ENCODE assay signal across 3 worm cellular contexts in the genomic region with DNA sequence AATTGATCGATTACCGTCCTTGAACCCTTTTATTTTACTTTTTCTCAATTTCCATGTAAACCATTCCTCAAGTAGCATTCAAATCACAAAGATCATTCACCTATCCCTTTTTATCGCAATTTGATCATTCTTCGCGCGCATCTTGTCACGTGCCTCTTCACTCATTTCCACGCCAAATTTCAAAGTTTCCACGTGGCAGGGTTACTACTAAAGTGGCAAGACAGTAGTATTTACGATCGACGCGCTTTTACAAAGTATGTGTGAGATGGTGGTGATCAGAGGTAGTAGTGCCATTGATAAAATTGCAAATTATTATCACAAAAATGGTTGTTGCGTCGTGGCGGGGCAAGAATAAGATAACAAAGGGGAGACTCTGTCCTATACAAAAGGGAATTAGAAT.
TF ChIP-seq lines count a peak whose summit lies in the region.

No protein-coding gene starts in this region.

TF ChIP-seq in whole organism, L1 larva, 84 proteins besides CTCF, POLR2A, EP300 and RAD21 (continued from another document and continues in another):
- TF ChIP-seq elt-3 (tag; optimal IDR thresholded peaks at IDR 0.05; lab: Kevin White, UChicago) (peak in 5 of 6 experiments; percentile 90 to 99 (median 91)), aha-1 (tag; optimal IDR thresholded peaks at IDR 0.05; lab: Kevin White, UChicago) (no peak), ceh-82 (tag; optimal IDR thresholded peaks at IDR 0.05; lab: Kevin White, UChicago) (peak in 1 of 3 experiments; percentile 1), mep-1 (tag; optimal IDR thresholded peaks at IDR 0.05; lab: Kevin White, UChicago) (peak; percentile 78), fkh-8 (tag; optimal IDR thresholded peaks at IDR 0.05; lab: Kevin White, UChicago) (no peak), lin-35 (GFP tag; optimal IDR thresholded peaks at IDR 0.05; lab: Kevin White, UChicago) (peak in 1 of 2 experiments; percentile 86), nhr-28 (tag; optimal IDR thresholded peaks at IDR 0.05; lab: Kevin White, UChicago) (no peak), unc-86 (tag; optimal IDR thresholded peaks at IDR 0.05; lab: Kevin White, UChicago) (no peak), nhr-84 (tag; optimal IDR thresholded peaks at IDR 0.05; lab: Kevin White, UChicago) (no peak), nhr-19 (GFP tag; conservative IDR thresholded peaks at IDR 0.05; lab: Robert Waterston, UW) (peak; percentile 87), mab-9 (GFP tag; IDR thresholded peaks at IDR 0.05; lab: Robert Waterston, UW) (no peak), ceh-90 (tag; optimal IDR thresholded peaks at IDR 0.05; lab: Kevin White, UChicago) (no peak), dsc-1 (tag; optimal IDR thresholded peaks at IDR 0.05; lab: Kevin White, UChicago) (no peak), nhr-90 (tag; optimal IDR thresholded peaks at IDR 0.05; lab: Kevin White, UChicago; ENCODE audit: poor library complexity) (peak; percentile 95), unc-98 (GFP tag; IDR thresholded peaks at IDR 0.05; lab: Robert Waterston, UW) (no peak), egl-13 (tag; optimal IDR thresholded peaks at IDR 0.05; lab: Kevin White, UChicago) (no peak), C04F5.9 (tag; optimal IDR thresholded peaks at IDR 0.05; lab: Kevin White, UChicago) (no peak), elt-2 (tag; optimal IDR thresholded peaks at IDR 0.05; lab: Kevin White, UChicago) (peak; percentile 83), C16A3.4 (tag; optimal IDR thresholded peaks at IDR 0.05; lab: Kevin White, UChicago) (peak; percentile 64), snu-23 (GFP tag; optimal IDR thresholded peaks at IDR 0.05; lab: Kevin White, UChicago) (peak; percentile 89), nhr-76 (tag; optimal IDR thresholded peaks at IDR 0.05; lab: Kevin White, UChicago) (no peak), nhr-71 (tag; optimal IDR thresholded peaks at IDR 0.05; lab: Kevin White, UChicago) (peak; percentile 97), pax-3 (tag; optimal IDR thresholded peaks at IDR 0.05; lab: Kevin White, UChicago) (no peak), skn-1 (tag; optimal IDR thresholded peaks at IDR 0.05; lab: Kevin White, UChicago) (no peak), ztf-11 (tag; optimal IDR thresholded peaks at IDR 0.05; lab: Kevin White, UChicago) (no peak), fkh-4 (tag; optimal IDR thresholded peaks at IDR 0.05; lab: Kevin White, UChicago; ENCODE audit: borderline replicate concordance) (no peak), nhr-47 (tag; optimal IDR thresholded peaks at IDR 0.05; lab: Kevin White, UChicago) (peak; percentile 78), tbx-2 (tag; optimal IDR thresholded peaks at IDR 0.05; lab: Kevin White, UChicago) (peak; percentile 83), lin-39 (tag; optimal IDR thresholded peaks at IDR 0.05; lab: Kevin White, UChicago) (no peak), ztf-4 (tag; optimal IDR thresholded peaks at IDR 0.05; lab: Kevin White, UChicago) (peak; percentile 9), lin-13 (GFP tag; optimal IDR thresholded peaks at IDR 0.05; lab: Kevin White, UChicago) (peak; percentile 43), unc-130 (tag; optimal IDR thresholded peaks at IDR 0.05; lab: Kevin White, UChicago) (peak; percentile 76), ceh-63 (GFP tag; optimal IDR thresholded peaks at IDR 0.05; lab: Kevin White, UChicago) (no peak), sptf-1 (tag; optimal IDR thresholded peaks at IDR 0.05; lab: Kevin White, UChicago) (no peak), swsn-7 (tag; optimal IDR thresholded peaks at IDR 0.05; lab: Kevin White, UChicago) (peak; percentile 28), pag-3 (tag; optimal IDR thresholded peaks at IDR 0.05; lab: Kevin White, UChicago; ENCODE audit: borderline replicate concordance, insufficient read depth) (peak; percentile 58), irx-1 (tag; optimal IDR thresholded peaks at IDR 0.05; lab: Kevin White, UChicago) (peak; percentile 56), pqm-1 (tag; optimal IDR thresholded peaks at IDR 0.05; lab: Kevin White, UChicago) (peak; percentile 66), lin-14 (GFP tag; optimal IDR thresholded peaks at IDR 0.05; lab: Kevin White, UChicago) (peak; percentile 95), fkh-10 (GFP tag; optimal IDR thresholded peaks at IDR 0.05; lab: Kevin White, UChicago) (no peak), zip-4 (GFP tag; optimal IDR thresholded peaks at IDR 0.05; lab: Kevin White, UChicago) (no peak), sup-37 (GFP tag; optimal IDR thresholded peaks at IDR 0.05; lab: Kevin White, UChicago) (no peak), rnt-1 (tag; optimal IDR thresholded peaks at IDR 0.05; lab: Kevin White, UChicago) (no peak)

TF ChIP-seq in whole organism, L2 larva, 48 proteins besides CTCF, POLR2A, EP300 and RAD21 (continued from another document):
- peak; percentile 95 for TF ChIP-seq nhr-25 (tag; optimal IDR thresholded peaks at IDR 0.05; lab: Kevin White, UChicago)
- no peak for TF ChIP-seq ceh-16 (tag; optimal IDR thresholded peaks at IDR 0.05; lab: Kevin White, UChicago)
- peak; percentile 65 for TF ChIP-seq nhr-129 (tag; optimal IDR thresholded peaks at IDR 0.05; lab: Kevin White, UChicago)
- peak; percentile 67 for TF ChIP-seq F13H6.1 (tag; optimal IDR thresholded peaks at IDR 0.05; lab: Kevin White, UChicago)
- TF ChIP-seq ama-1 (optimal IDR thresholded peaks at IDR 0.05; lab: Kevin White, UChicago) = peak; percentile 34
- peak; percentile 92 for TF ChIP-seq sma-3 (GFP tag; optimal IDR thresholded peaks at IDR 0.05; lab: Kevin White, UChicago)
- TF ChIP-seq nhr-21 (tag; optimal IDR thresholded peaks at IDR 0.05; lab: Kevin White, UChicago) = peak; percentile 95
- TF ChIP-seq R02D3.7 (tag; optimal IDR thresholded peaks at IDR 0.05; lab: Kevin White, UChicago) = no peak
- TF ChIP-seq gmeb-1 (tag; optimal IDR thresholded peaks at IDR 0.05; lab: Kevin White, UChicago) = peak; percentile 69
- TF ChIP-seq fos-1 (tag; optimal IDR thresholded peaks at IDR 0.05; lab: Kevin White, UChicago) = peak; percentile 61
- peak; percentile 99 for TF ChIP-seq crh-2 (tag; optimal IDR thresholded peaks at IDR 0.05; lab: Kevin White, UChicago)
- no peak for TF ChIP-seq nhr-77 (tag; optimal IDR thresholded peaks at IDR 0.05; lab: Kevin White, UChicago)
TF ChIP-seq in whole organism, L2 larva: peak in this region for 17.

TF ChIP-seq in whole organism, L4 larva, 104 proteins besides CTCF, POLR2A, EP300 and RAD21 (continued from another document):
- TF ChIP-seq cey-2 (tag; optimal IDR thresholded peaks at IDR 0.05; lab: Kevin White, UChicago; ENCODE audit: borderline replicate concordance, insufficient read depth) (peak; percentile 72), mes-2 (tag; optimal IDR thresholded peaks at IDR 0.05; lab: Kevin White, UChicago; ENCODE audit: poor library complexity, severe bottlenecking) (peak; percentile 40), spr-1 (tag; optimal IDR thresholded peaks at IDR 0.05; lab: Kevin White, UChicago) (no peak), jun-1 (tag; optimal IDR thresholded peaks at IDR 0.05; lab: Kevin White, UChicago) (no peak), dve-1 (tag; optimal IDR thresholded peaks at IDR 0.05; lab: Kevin White, UChicago; ENCODE audit: insufficient read depth) (peak; percentile 80), nhr-28 (tag; optimal IDR thresholded peaks at IDR 0.05; lab: Kevin White, UChicago) (peak; percentile 68), mdl-1 (tag; optimal IDR thresholded peaks at IDR 0.05; lab: Kevin White, UChicago) (peak; percentile 32 to 89), gei-8 (GFP tag; optimal IDR thresholded peaks at IDR 0.05; lab: Kevin White, UChicago) (peak; percentile 45), lin-29 (GFP tag; IDR thresholded peaks at IDR 0.05; lab: Robert Waterston, UW) (no peak), pqm-1 (tag; optimal IDR thresholded peaks at IDR 0.05; lab: Kevin White, UChicago) (peak; percentile 49), ceh-62 (tag; optimal IDR thresholded peaks at IDR 0.05; lab: Kevin White, UChicago) (no peak), ztf-7 (tag; optimal IDR thresholded peaks at IDR 0.05; lab: Kevin White, UChicago) (no peak), mep-1 (tag; optimal IDR thresholded peaks at IDR 0.05; lab: Kevin White, UChicago) (peak; percentile 70), zip-11 (GFP tag; IDR thresholded peaks at IDR 0.05; lab: Robert Waterston, UW) (no peak), hlh-30 (tag; optimal IDR thresholded peaks at IDR 0.05; lab: Kevin White, UChicago; ENCODE audit: insufficient read depth) (peak; percentile 78), zag-1 (tag; optimal IDR thresholded peaks at IDR 0.05; lab: Kevin White, UChicago) (no peak), lin-15B (tag; optimal IDR thresholded peaks at IDR 0.05; lab: Kevin White, UChicago) (no peak), aha-1 (tag; lab: Kevin White, UChicago) (peak; percentile 98), tra-1 (GFP tag; IDR thresholded peaks at IDR 0.05; lab: Robert Waterston, UW) (peak; percentile 67), dpl-1 (GFP tag; optimal IDR thresholded peaks at IDR 0.05; lab: Kevin White, UChicago) (peak; percentile 29), ceh-20 (GFP tag; IDR thresholded peaks at IDR 0.05; lab: Robert Waterston, UW) (peak; percentile 37), hlh-11 (tag; optimal IDR thresholded peaks at IDR 0.05; lab: Kevin White, UChicago) (peak; percentile 83)
TF ChIP-seq in whole organism, L4 larva: peak in this region for 22.
